Fruit fly (Drosophila melanogaster) whole organism, embryonic: ENCODE results near the gene CG34180.
A peak's percentile ranks its signal among the peaks of the same experiment; 100 is the strongest.

Source experiments
- Abd-B ChIP-seq: fragments of 200-800 bp; sonication (Bioruptor generic); optimal IDR thresholded peaks from 2 replicates; lab custom pipeline; 2018; ENCODE audit warnings: missing biosample characterization, mild to moderate bottlenecking, missing genetic modification characterization, moderate library complexity
- B-H2 ChIP-seq: fragments of 200-800 bp; sonication (Bioruptor generic); optimal IDR thresholded peaks from 2 replicates; lab custom pipeline; 2018; ENCODE audit warnings: missing biosample characterization, mild to moderate bottlenecking, missing genetic modification characterization
- CG10654 ChIP-seq: fragments of 200-800 bp; sonication (Bioruptor generic); optimal IDR thresholded peaks from 2 replicates; lab custom pipeline; 2016; ENCODE audit warnings: missing biosample characterization, missing genetic modification characterization
- CG11085 ChIP-seq: fragments of 200-800 bp; sonication (Bioruptor generic); IDR thresholded peaks from 2 replicates; pipeline ENCODE4 v1.3.6; 2022; ENCODE audit warnings: missing biosample characterization, missing genetic modification characterization
- CG11560 ChIP-seq: fragments of 200-800 bp; sonication (Bioruptor generic); IDR thresholded peaks from 3 replicates; pipeline ENCODE4 v1.3.6; 2022; ENCODE audit warnings: missing biosample characterization, missing genetic modification characterization
- CG12104 ChIP-seq: fragments of 200-800 bp; sonication (Bioruptor generic); optimal IDR thresholded peaks from 3 replicates; lab custom pipeline; 2016; ENCODE audit warnings: missing biosample characterization, missing genetic modification characterization
- CG12219 ChIP-seq: fragments of 200-800 bp; sonication (Bioruptor generic); optimal IDR thresholded peaks from 3 replicates; lab custom pipeline; 2018; ENCODE audit warnings: missing biosample characterization, mild to moderate bottlenecking, missing genetic modification characterization
- CG12659 ChIP-seq: fragments of 200-800 bp; sonication (Bioruptor generic); optimal IDR thresholded peaks from 3 replicates; lab custom pipeline; 2017; ENCODE audit warnings: mild to moderate bottlenecking, missing biosample characterization, missing genetic modification reagents, missing genetic modification characterization
- CG13287 ChIP-seq: fragments of 200-800 bp; sonication (Bioruptor generic); IDR thresholded peaks from 2 replicates; pipeline ENCODE4 v1.3.6; 2022; ENCODE audit warnings: missing biosample characterization, missing genetic modification characterization; ENCODE audit not compliant: partially characterized antibody
- CG1603 ChIP-seq: fragments of 200-800 bp; sonication (Bioruptor generic); optimal IDR thresholded peaks from 2 replicates; lab custom pipeline; 2019; ENCODE audit warnings: missing biosample characterization, mild to moderate bottlenecking, missing genetic modification characterization, moderate library complexity
- CG2129 ChIP-seq: fragments of 200-800 bp; sonication (Bioruptor generic); IDR thresholded peaks from 2 replicates; pipeline ENCODE4 v1.3.6; 2022; ENCODE audit warnings: missing biosample characterization, missing genetic modification characterization; ENCODE audit not compliant: partially characterized antibody
- CG3995 ChIP-seq: fragments of 200-800 bp; sonication (Bioruptor generic); optimal IDR thresholded peaks from 3 replicates; lab custom pipeline; 2016; ENCODE audit warnings: missing biosample characterization, missing genetic modification characterization
- CG4730 ChIP-seq: fragments of 200-800 bp; sonication (Bioruptor generic); IDR thresholded peaks from 2 replicates; pipeline ENCODE4 v1.3.6; 2022; ENCODE audit warnings: missing biosample characterization, missing genetic modification characterization
- CG6683 ChIP-seq: fragments of 200-800 bp; sonication (Bioruptor generic); optimal IDR thresholded peaks from 2 replicates; lab custom pipeline; 2017; ENCODE audit warnings: missing biosample characterization, mild to moderate bottlenecking, missing genetic modification characterization, missing genetic modification reagents
- CG6689 ChIP-seq: fragments of 200-800 bp; sonication (Bioruptor generic); IDR thresholded peaks from 2 replicates; pipeline ENCODE4 v1.3.6; 2022; ENCODE audit warnings: missing biosample characterization, missing genetic modification characterization
- CG8281 ChIP-seq: fragments of 200-800 bp; sonication (Bioruptor generic); optimal IDR thresholded peaks from 2 replicates; lab custom pipeline; 2018; ENCODE audit warnings: missing biosample characterization, mild to moderate bottlenecking, missing genetic modification characterization, moderate library complexity
- CG8388 ChIP-seq: fragments of 200-800 bp; sonication (Bioruptor generic); optimal IDR thresholded peaks from 2 replicates; lab custom pipeline; 2019; ENCODE audit warnings: missing biosample characterization, mild to moderate bottlenecking, missing genetic modification characterization, moderate library complexity
- CHES-1-like ChIP-seq: fragments of 200-800 bp; sonication (Bioruptor generic); optimal IDR thresholded peaks from 2 replicates; lab custom pipeline; 2016; ENCODE audit warnings: missing biosample characterization, missing genetic modification characterization
- Dfd ChIP-seq, 2 experiments: fragments of >200 bp; optimal IDR thresholded peaks; 2 replicates each; lab custom pipeline; 2017; ENCODE audit warnings: missing biosample characterization in 2 of 2, missing genetic modification characterization in 2 of 2
- Dll ChIP-seq: fragments of 200-800 bp; sonication (Bioruptor generic); IDR thresholded peaks from 4 replicates; pipeline ENCODE4 v1.3.6; 2022; ENCODE audit warnings: missing biosample characterization, missing genetic modification characterization; ENCODE audit not compliant: partially characterized antibody
- E2f2 ChIP-seq: fragments of 200-800 bp; sonication (Bioruptor generic); IDR thresholded peaks from 2 replicates; pipeline ENCODE4 v1.3.6; 2022; ENCODE audit warnings: missing biosample characterization, missing genetic modification characterization
- H15 ChIP-seq: fragments of 200-800 bp; sonication (Bioruptor generic); IDR thresholded peaks from 3 replicates; pipeline ENCODE4 v1.3.6; 2022; ENCODE audit warnings: missing biosample characterization, missing genetic modification characterization
- HHEX ChIP-seq: fragments of 200-800 bp; sonication (Bioruptor generic); optimal IDR thresholded peaks from 3 replicates; lab custom pipeline; 2017; ENCODE audit warnings: missing biosample characterization, mild to moderate bottlenecking, missing genetic modification characterization, missing genetic modification reagents
- Hr3 ChIP-seq: fragments of 200-800 bp; sonication (Bioruptor generic); optimal IDR thresholded peaks from 3 replicates; lab custom pipeline; 2016; ENCODE audit warnings: missing biosample characterization, missing genetic modification characterization
- Lhr ChIP-seq: fragments of 200-800 bp; sonication (Bioruptor generic); optimal IDR thresholded peaks from 3 replicates; lab custom pipeline; 2017; ENCODE audit warnings: mild to moderate bottlenecking, missing biosample characterization, missing genetic modification reagents, missing genetic modification characterization
- MBD-R2 ChIP-seq: fragments of 200-800 bp; sonication (Bioruptor generic); IDR thresholded peaks from 2 replicates; pipeline ENCODE4 v1.3.6; 2022; ENCODE audit warnings: missing biosample characterization, missing genetic modification characterization
- Mrtf ChIP-seq: fragments of 200-800 bp; sonication (Bioruptor generic); IDR thresholded peaks from 3 replicates; pipeline ENCODE4 v1.3.6; 2022; ENCODE audit warnings: missing biosample characterization, missing genetic modification characterization
- Oaz ChIP-seq: fragments of 200-800 bp; sonication (Bioruptor generic); IDR thresholded peaks from 2 replicates; pipeline ENCODE4 v1.3.6; 2022; ENCODE audit warnings: missing biosample characterization, missing genetic modification characterization
- Oli ChIP-seq: fragments of 200-800 bp; sonication (Bioruptor generic); optimal IDR thresholded peaks from 2 replicates; lab custom pipeline; 2018; ENCODE audit warnings: missing biosample characterization, mild to moderate bottlenecking, missing genetic modification characterization, moderate library complexity
- Six4 ChIP-seq: fragments of 200-800 bp; sonication (Bioruptor generic); optimal IDR thresholded peaks from 2 replicates; lab custom pipeline; 2016; ENCODE audit warnings: missing biosample characterization, missing genetic modification characterization
- Sox102F ChIP-seq: fragments of 200-800 bp; sonication (Bioruptor generic); optimal IDR thresholded peaks from 2 replicates; lab custom pipeline; 2018; ENCODE audit warnings: missing biosample characterization, mild to moderate bottlenecking, missing genetic modification characterization, moderate library complexity
- Ssrp ChIP-seq: fragments of 200-800 bp; sonication (Bioruptor generic); optimal IDR thresholded peaks from 2 replicates; lab custom pipeline; 2018; ENCODE audit warnings: missing biosample characterization, mild to moderate bottlenecking, missing genetic modification characterization, moderate library complexity
- Stat92E ChIP-seq, 3 experiments: fragments of >200 bp in 2 of 3; fragments of 200-800 bp in 1 of 3; sonication (Bioruptor generic) in 1 of 3; optimal IDR thresholded peaks; 2 replicates each; lab custom pipeline; 2017 to 2019; ENCODE audit warnings: missing biosample characterization in 3 of 3, missing genetic modification characterization in 3 of 3, mild to moderate bottlenecking in 1 of 3, moderate library complexity in 1 of 3
- az2 ChIP-seq: fragments of 200-800 bp; sonication (Bioruptor generic); optimal IDR thresholded peaks from 3 replicates; lab custom pipeline; 2016; ENCODE audit warnings: missing biosample characterization, missing genetic modification characterization
- bowl ChIP-seq: fragments of 200-800 bp; sonication (Bioruptor generic); IDR thresholded peaks from 2 replicates; pipeline ENCODE4 v1.3.6; 2022; ENCODE audit warnings: missing biosample characterization, missing genetic modification characterization
- cad ChIP-seq: fragments of >200 bp; optimal IDR thresholded peaks from 2 replicates; lab custom pipeline; 2017; ENCODE audit warnings: missing biosample characterization, missing genetic modification characterization
- caup ChIP-seq: fragments of 200-800 bp; sonication (Bioruptor generic); optimal IDR thresholded peaks from 3 replicates; lab custom pipeline; 2017; ENCODE audit warnings: missing biosample characterization, mild to moderate bottlenecking, missing genetic modification characterization, moderate library complexity; ENCODE audit not compliant: severe bottlenecking
- crp ChIP-seq, 2 experiments: fragments of 200-800 bp; sonication (Bioruptor generic); optimal IDR thresholded peaks; 2 replicates in 1 of 2; 3 replicates in 1 of 2; lab custom pipeline; 2017; ENCODE audit warnings: missing biosample characterization in 2 of 2, missing genetic modification characterization in 2 of 2, mild to moderate bottlenecking in 1 of 2, moderate library complexity in 1 of 2
- disco-r ChIP-seq: fragments of 200-800 bp; sonication (Bioruptor generic); optimal IDR thresholded peaks from 2 replicates; lab custom pipeline; 2016; ENCODE audit warnings: missing biosample characterization, missing genetic modification characterization
- eve ChIP-seq, 2 experiments: fragments of >200 bp; optimal IDR thresholded peaks; 2 replicates each; lab custom pipeline; 2017; ENCODE audit warnings: missing biosample characterization in 2 of 2, missing genetic modification characterization in 2 of 2
- eyg ChIP-seq: fragments of 200-800 bp; sonication (Bioruptor generic); optimal IDR thresholded peaks from 3 replicates; lab custom pipeline; 2016; ENCODE audit warnings: missing biosample characterization, missing genetic modification characterization
- gcm2 ChIP-seq: fragments of 200-800 bp; sonication (Bioruptor generic); optimal IDR thresholded peaks from 2 replicates; lab custom pipeline; 2016; ENCODE audit warnings: missing biosample characterization, missing genetic modification characterization
- gem ChIP-seq: fragments of 200-800 bp; sonication (Bioruptor generic); optimal IDR thresholded peaks from 2 replicates; lab custom pipeline; 2019; ENCODE audit warnings: missing biosample characterization, mild to moderate bottlenecking, missing genetic modification characterization, moderate library complexity
- h ChIP-seq: fragments of >200 bp; optimal IDR thresholded peaks from 2 replicates; lab custom pipeline; 2017
- jigr1 ChIP-seq: fragments of 200-800 bp; sonication (Bioruptor generic); IDR thresholded peaks from 3 replicates; pipeline ENCODE4 v1.3.6; 2022; ENCODE audit warnings: missing biosample characterization, missing genetic modification characterization
- pfk ChIP-seq: fragments of 200-800 bp; sonication (Bioruptor generic); optimal IDR thresholded peaks from 2 replicates; lab custom pipeline; 2018; ENCODE audit warnings: missing biosample characterization, mild to moderate bottlenecking, missing genetic modification characterization, moderate library complexity
- pnt ChIP-seq: fragments of 200-800 bp; sonication (Bioruptor generic); optimal IDR thresholded peaks from 3 replicates; lab custom pipeline; 2016; ENCODE audit warnings: missing biosample characterization, missing genetic modification characterization
- ro ChIP-seq: fragments of 200-800 bp; sonication (Bioruptor generic); IDR thresholded peaks from 2 replicates; pipeline ENCODE4 v1.3.6; 2022; ENCODE audit warnings: missing biosample characterization, missing genetic modification characterization
- yki ChIP-seq: fragments of >200 bp; optimal IDR thresholded peaks from 3 replicates; lab custom pipeline; 2018
- zf30C ChIP-seq: fragments of 200-800 bp; sonication (Bioruptor generic); optimal IDR thresholded peaks from 3 replicates; lab custom pipeline; 2018; ENCODE audit warnings: missing biosample characterization, mild to moderate bottlenecking, missing genetic modification characterization
- zfh2 ChIP-seq: fragments of 200-800 bp; sonication (Bioruptor generic); optimal IDR thresholded peaks from 2 replicates; lab custom pipeline; 2016; ENCODE audit warnings: missing biosample characterization, missing genetic modification characterization

The CG34180 gene

DNA sequence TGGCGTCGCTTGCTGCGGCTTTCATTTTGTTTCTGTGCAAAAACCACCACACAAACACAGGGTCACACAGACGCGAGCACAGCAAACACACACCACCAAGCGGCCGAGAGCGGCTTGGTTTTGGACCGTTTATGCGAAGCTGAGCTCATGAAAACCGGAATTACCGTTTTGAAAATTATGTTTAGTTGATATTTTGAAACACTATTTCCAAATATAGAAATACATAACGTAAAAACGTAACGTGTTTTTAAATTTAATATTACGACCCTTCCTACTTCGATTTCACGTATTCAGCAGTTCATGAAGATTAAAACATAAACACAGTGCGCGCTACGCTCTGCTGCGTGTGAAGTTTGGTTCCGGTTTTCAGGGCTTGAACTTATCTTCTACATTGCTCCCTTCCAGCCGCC is 9.1 kb upstream of the CG34180 start (continued):
- TF ChIP-seq B-H2 (GFP tag; lab: Kevin White, UChicago) (peak; percentile 97), CG2129 (GFP tag; lab: Robert Waterston, UW) (no peak), disco-r (peak; percentile 87), bowl (GFP tag; lab: Robert Waterston, UW) (peak; percentile 90), Six4 (GFP tag; lab: Kevin White, UChicago) (peak; percentile 93), CG12104 (GFP tag; lab: Kevin White, UChicago) (peak; percentile 96), crp (GFP tag; optimal IDR thresholded peaks at IDR 0.05; lab: Kevin White, UChicago) (peak in 1 of 2 experiments; percentile 62), eyg (GFP tag; lab: Kevin White, UChicago) (peak; percentile 92), Abd-B (GFP tag; lab: Kevin White, UChicago) (peak; percentile 73), H15 (GFP tag; lab: Robert Waterston, UW) (peak; percentile 81), Mrtf (GFP tag; lab: Robert Waterston, UW) (peak; percentile 94), CG13287 (GFP tag; lab: Robert Waterston, UW) (no peak), CG8388 (GFP tag; lab: Kevin White, UChicago) (peak; percentile 97), CG6683 (peak; percentile 95), CG3995 (GFP tag; lab: Kevin White, UChicago) (peak; percentile 66), CG4730 (GFP tag; lab: Robert Waterston, UW) (peak; percentile 69), CG12659 (GFP tag; lab: Kevin White, UChicago) (peak; percentile 97), jigr1 (GFP tag; lab: Robert Waterston, UW) (0 out of 3 replicates have a peak, but pooled peaks have one; percentile 17), zf30C (peak; percentile 32), ro (GFP tag; lab: Robert Waterston, UW) (peak; percentile 73), Dfd (GFP tag; optimal IDR thresholded peaks at IDR 0.05; lab: Kevin White, UChicago) (no peak), pfk (peak; percentile 57), Sox102F (GFP tag; lab: Kevin White, UChicago) (peak; percentile 95), CG8281 (tag; lab: Kevin White, UChicago) (peak; percentile 83), Ssrp (peak; percentile 91), Dll (no peak), h (lab: Kevin White, UChicago) (no peak), az2 (GFP tag; lab: Kevin White, UChicago) (peak; percentile 93), CG12219 (GFP tag; lab: Kevin White, UChicago) (peak; percentile 99), zfh2 (GFP tag; lab: Kevin White, UChicago) (peak; percentile 85), CG1603 (tag; lab: Kevin White, UChicago) (peak; percentile 97), CG11085 (GFP tag; lab: Robert Waterston, UW) (peak; percentile 50; the same call in 1 of the 2 replicates), pnt (GFP tag; lab: Kevin White, UChicago) (peak; percentile 88), HHEX (peak; percentile 97), Oli (tag; lab: Kevin White, UChicago) (peak; percentile 95), Hr3 (peak; percentile 80), E2f2 (GFP tag; lab: Robert Waterston, UW) (peak; percentile 80), Lhr (GFP tag; lab: Kevin White, UChicago) (peak; percentile 79), Oaz (GFP tag; lab: Robert Waterston, UW) (peak; percentile 90), CG6689 (GFP tag; lab: Robert Waterston, UW) (peak; percentile 94), gcm2 (GFP tag; lab: Kevin White, UChicago) (peak; percentile 81), cad (no peak), yki (lab: Kevin White, UChicago) (no peak), Stat92E (GFP tag; optimal IDR thresholded peaks at IDR 0.05; lab: Kevin White, UChicago) (peak in 1 of 3 experiments; percentile 79), eve (GFP tag; optimal IDR thresholded peaks at IDR 0.05; lab: Kevin White, UChicago) (no peak), MBD-R2 (GFP tag; lab: Robert Waterston, UW) (peak; percentile 86), CG10654 (peak; percentile 90), gem (tag; lab: Kevin White, UChicago) (peak; percentile 98), CG11560 (peak; percentile 56; the same call in 2 of the 3 replicates), CHES-1-like (GFP tag; lab: Kevin White, UChicago) (peak; percentile 89), caup (GFP tag; lab: Kevin White, UChicago) (peak; percentile 97)
